Fruit fly (Drosophila melanogaster) whole organism, embryonic: Measurements from ENCODE around the gene Nak.

Experiments
- Atf-2 ChIP-seq: fragments of 200-800 bp; sonication (Bioruptor generic); optimal IDR thresholded peaks from 2 replicates; lab custom pipeline; 2016; ENCODE audit warnings: missing biosample characterization, missing genetic modification characterization
- Awh ChIP-seq: fragments of 200-800 bp; sonication (Bioruptor generic); IDR thresholded peaks from 2 replicates; pipeline ENCODE4, ENCODE4 v1.3.6; 2022; ENCODE audit warnings: missing biosample characterization, missing genetic modification characterization
- Blimp-1 ChIP-seq: fragments of 200-800 bp; sonication (Bioruptor generic); optimal IDR thresholded peaks from 3 replicates; lab custom pipeline; 2018; ENCODE audit warnings: missing biosample characterization, missing genetic modification characterization, mild to moderate bottlenecking, moderate library complexity, missing genetic modification reagents
- BtbVII ChIP-seq: fragments of 200-800 bp; sonication (Bioruptor generic); optimal IDR thresholded peaks from 3 replicates; lab custom pipeline; 2017; ENCODE audit warnings: missing biosample characterization, mild to moderate bottlenecking, missing genetic modification characterization
- CG11093 ChIP-seq: fragments of 200-800 bp; sonication (Bioruptor generic); IDR thresholded peaks from 3 replicates; pipeline ENCODE4 v1.3.6; 2022; ENCODE audit warnings: missing biosample characterization, missing genetic modification characterization
- CG11456 ChIP-seq: fragments of 200-800 bp; sonication (Bioruptor generic); IDR thresholded peaks from 3 replicates; pipeline ENCODE4 v1.3.6; 2022; ENCODE audit warnings: missing biosample characterization, missing genetic modification characterization
- CG11695 ChIP-seq: fragments of 200-800 bp; sonication (Bioruptor generic); IDR thresholded peaks from 3 replicates; pipeline ENCODE4 v1.3.6; 2022; ENCODE audit warnings: missing biosample characterization, missing genetic modification characterization
- CG11696 ChIP-seq: fragments of 200-800 bp; sonication (Bioruptor generic); IDR thresholded peaks from 2 replicates; pipeline ENCODE4 v1.3.6; 2022; ENCODE audit warnings: missing biosample characterization, missing genetic modification characterization
- CG12071 ChIP-seq: fragments of 200-800 bp; sonication (Bioruptor generic); optimal IDR thresholded peaks from 3 replicates; lab custom pipeline; 2018; ENCODE audit warnings: missing biosample characterization, mild to moderate bottlenecking, missing genetic modification characterization
- CG15696 ChIP-seq: fragments of 200-800 bp; sonication (Bioruptor generic); optimal IDR thresholded peaks from 2 replicates; lab custom pipeline; 2019; ENCODE audit warnings: missing biosample characterization, mild to moderate bottlenecking, missing genetic modification characterization, moderate library complexity
- CG17802 ChIP-seq: fragments of 200-800 bp; sonication (Bioruptor generic); optimal IDR thresholded peaks from 2 replicates; lab custom pipeline; 2018; ENCODE audit warnings: missing biosample characterization, mild to moderate bottlenecking, missing genetic modification characterization, moderate library complexity
- CG2120 ChIP-seq: fragments of 200-800 bp; sonication (Bioruptor generic); optimal IDR thresholded peaks from 3 replicates; lab custom pipeline; 2016; ENCODE audit warnings: missing biosample characterization, missing genetic modification characterization
- CG31224 ChIP-seq: fragments of 200-800 bp; sonication (Bioruptor generic); IDR thresholded peaks from 2 replicates; pipeline ENCODE4 v1.3.6; 2022; ENCODE audit warnings: missing biosample characterization, missing genetic modification characterization
- CG6791 ChIP-seq: fragments of 200-800 bp; sonication (Bioruptor generic); IDR thresholded peaks from 3 replicates; pipeline ENCODE4 v1.3.6; 2022; ENCODE audit warnings: missing biosample characterization, missing genetic modification characterization; ENCODE audit not compliant: partially characterized antibody
- CG6854 ChIP-seq: fragments of 200-800 bp; sonication (Bioruptor generic); optimal IDR thresholded peaks from 3 replicates; lab custom pipeline; 2017; ENCODE audit warnings: missing biosample characterization, mild to moderate bottlenecking, missing genetic modification characterization
- CG7271 ChIP-seq: fragments of 200-800 bp; sonication (Bioruptor generic); optimal IDR thresholded peaks from 2 replicates; lab custom pipeline; 2018; ENCODE audit warnings: missing biosample characterization, mild to moderate bottlenecking, missing genetic modification characterization, moderate library complexity
- CG8290 ChIP-seq, 3 experiments: fragments of 200-800 bp; sonication (Bioruptor generic); optimal IDR thresholded peaks; 2 replicates each; lab custom pipeline; 2016 to 2019; ENCODE audit warnings: missing biosample characterization in 3 of 3, missing genetic modification characterization in 3 of 3, mild to moderate bottlenecking in 2 of 3, moderate library complexity in 1 of 3
- CG9437 ChIP-seq: fragments of 200-800 bp; sonication (Bioruptor generic); optimal IDR thresholded peaks from 2 replicates; lab custom pipeline; 2018; ENCODE audit warnings: missing biosample characterization, mild to moderate bottlenecking, missing genetic modification characterization
- D19A ChIP-seq: fragments of 200-800 bp; optimal IDR thresholded peaks from 3 replicates; lab custom pipeline; 2019; ENCODE audit warnings: missing biosample characterization, mild to moderate bottlenecking, missing genetic modification characterization, moderate library complexity
- Deaf1 ChIP-seq: fragments of 200-800 bp; optimal IDR thresholded peaks from 3 replicates; lab custom pipeline; 2019; ENCODE audit warnings: missing biosample characterization, mild to moderate bottlenecking, missing genetic modification characterization, moderate library complexity
- Dek ChIP-seq: fragments of 200-800 bp; sonication (Bioruptor generic); optimal IDR thresholded peaks from 3 replicates; lab custom pipeline; 2019; ENCODE audit warnings: missing biosample characterization, mild to moderate bottlenecking, missing genetic modification characterization, moderate library complexity
- Dp ChIP-seq: fragments of 200-800 bp; sonication (Bioruptor generic); optimal IDR thresholded peaks from 2 replicates; lab custom pipeline; 2018; ENCODE audit warnings: missing biosample characterization, mild to moderate bottlenecking, missing genetic modification characterization, moderate library complexity
- HmgZ ChIP-seq: fragments of 200-800 bp; sonication (Bioruptor generic); optimal IDR thresholded peaks from 2 replicates; lab custom pipeline; 2018; ENCODE audit warnings: missing biosample characterization, mild to moderate bottlenecking, missing genetic modification characterization
- NK7.1 ChIP-seq: fragments of 200-800 bp; sonication (Bioruptor generic); optimal IDR thresholded peaks from 3 replicates; lab custom pipeline; 2016; ENCODE audit warnings: missing biosample characterization, missing genetic modification characterization
- Neu2 ChIP-seq: fragments of 200-800 bp; sonication (Bioruptor generic); optimal IDR thresholded peaks from 3 replicates; lab custom pipeline; 2016; ENCODE audit warnings: missing biosample characterization, missing genetic modification characterization, borderline replicate concordance
- Oli ChIP-seq: fragments of 200-800 bp; sonication (Bioruptor generic); optimal IDR thresholded peaks from 2 replicates; lab custom pipeline; 2018; ENCODE audit warnings: missing biosample characterization, mild to moderate bottlenecking, missing genetic modification characterization, moderate library complexity
- Sox100B ChIP-seq: fragments of 200-800 bp; sonication (Bioruptor generic); optimal IDR thresholded peaks from 3 replicates; lab custom pipeline; 2018; ENCODE audit warnings: missing biosample characterization, mild to moderate bottlenecking, missing genetic modification characterization
- Sry-β ChIP-seq: fragments of 200-800 bp; sonication (Bioruptor generic); optimal IDR thresholded peaks from 2 replicates; lab custom pipeline; 2018; ENCODE audit warnings: missing biosample characterization, mild to moderate bottlenecking, missing genetic modification characterization, moderate library complexity
- Ssrp ChIP-seq: fragments of 200-800 bp; sonication (Bioruptor generic); optimal IDR thresholded peaks from 2 replicates; lab custom pipeline; 2018; ENCODE audit warnings: missing biosample characterization, mild to moderate bottlenecking, missing genetic modification characterization, moderate library complexity
- TFAM ChIP-seq: fragments of 200-800 bp; sonication (Bioruptor generic); optimal IDR thresholded peaks from 2 replicates; lab custom pipeline; 2017; ENCODE audit warnings: missing biosample characterization, missing genetic modification characterization, inconsistent platforms
- Xrp1 ChIP-seq: fragments of 200-800 bp; sonication (Bioruptor generic); IDR thresholded peaks from 2 replicates; pipeline ENCODE4 v1.3.6; 2022; ENCODE audit warnings: missing biosample characterization, missing genetic modification characterization
- YL-1 ChIP-seq: fragments of 200-800 bp; sonication (Bioruptor generic); optimal IDR thresholded peaks from 3 replicates; lab custom pipeline; 2017; ENCODE audit warnings: missing biosample characterization, mild to moderate bottlenecking, missing genetic modification characterization
- al ChIP-seq: fragments of 200-800 bp; sonication (Bioruptor generic); IDR thresholded peaks from 2 replicates; pipeline ENCODE4 v1.3.6; 2022; ENCODE audit warnings: missing biosample characterization, missing genetic modification characterization
- az2 ChIP-seq: fragments of 200-800 bp; sonication (Bioruptor generic); optimal IDR thresholded peaks from 3 replicates; lab custom pipeline; 2016; ENCODE audit warnings: missing biosample characterization, missing genetic modification characterization
- btn ChIP-seq: fragments of 200-800 bp; sonication (Bioruptor generic); optimal IDR thresholded peaks from 2 replicates; lab custom pipeline; 2016; ENCODE audit warnings: missing biosample characterization, missing genetic modification characterization
- corto ChIP-seq: fragments of 200-800 bp; sonication (Bioruptor generic); optimal IDR thresholded peaks from 2 replicates; lab custom pipeline; 2016; ENCODE audit warnings: missing biosample characterization, mild to moderate bottlenecking, missing genetic modification characterization, moderate library complexity
- crp ChIP-seq, 2 experiments: fragments of 200-800 bp; sonication (Bioruptor generic); optimal IDR thresholded peaks; 2 replicates in 1 of 2; 3 replicates in 1 of 2; lab custom pipeline; 2017; ENCODE audit warnings: missing biosample characterization in 2 of 2, missing genetic modification characterization in 2 of 2, mild to moderate bottlenecking in 1 of 2, moderate library complexity in 1 of 2
- gcm ChIP-seq: fragments of 200-800 bp; sonication (Bioruptor generic); optimal IDR thresholded peaks from 2 replicates; lab custom pipeline; 2019; ENCODE audit warnings: missing biosample characterization, mild to moderate bottlenecking, missing genetic modification characterization, moderate library complexity
- pan ChIP-seq, 4 experiments: fragments of >200 bp in 3 of 4; fragments of 200-800 bp in 1 of 4; sonication (Bioruptor generic) in 1 of 4; optimal IDR thresholded peaks in 3 of 4; IDR thresholded peaks in 1 of 4; 2 replicates each; pipeline versions ENCODE4 v1.3.6 to Lab custom; 2017 to 2022; ENCODE audit warnings: missing biosample characterization in 2 of 4, missing genetic modification characterization in 2 of 4, mixed read lengths in 1 of 4
- prd ChIP-seq, 3 experiments: fragments of >200 bp in 2 of 3; fragments of 200-800 bp in 1 of 3; sonication (Bioruptor generic) in 1 of 3; optimal IDR thresholded peaks in 2 of 3; IDR thresholded peaks in 1 of 3; 2 replicates in 2 of 3; 3 replicates in 1 of 3; pipeline versions ENCODE4 v1.3.6 to Lab custom; 2017 to 2022; ENCODE audit warnings: missing biosample characterization in 1 of 3, missing genetic modification characterization in 1 of 3
- row ChIP-seq: fragments of 200-800 bp; sonication (Bioruptor generic); IDR thresholded peaks from 3 replicates; pipeline ENCODE4 v1.3.6; 2022; ENCODE audit warnings: missing biosample characterization, missing genetic modification characterization
- salm ChIP-seq: fragments of 200-800 bp; sonication (Bioruptor generic); optimal IDR thresholded peaks from 2 replicates; lab custom pipeline; 2018; ENCODE audit warnings: missing biosample characterization, mild to moderate bottlenecking, missing genetic modification characterization
- tll ChIP-seq, 2 experiments: fragments of 200-800 bp in 1 of 2; fragments of >200 bp in 1 of 2; sonication (Bioruptor generic) in 1 of 2; optimal IDR thresholded peaks; 2 replicates each; lab custom pipeline; 2017 to 2019; ENCODE audit warnings: missing biosample characterization in 2 of 2, missing genetic modification characterization in 2 of 2, mild to moderate bottlenecking in 1 of 2, moderate library complexity in 1 of 2
- toy ChIP-seq: fragments of 200-800 bp; sonication (Bioruptor generic); IDR thresholded peaks from 2 replicates; pipeline ENCODE4 v1.3.6; 2022; ENCODE audit warnings: missing biosample characterization, missing genetic modification characterization
- trh ChIP-seq: fragments of 200-800 bp; sonication (Bioruptor generic); optimal IDR thresholded peaks from 2 replicates; lab custom pipeline; 2016; ENCODE audit warnings: missing biosample characterization, missing genetic modification characterization
- z ChIP-seq: fragments of 200-800 bp; sonication (Bioruptor generic); IDR thresholded peaks from 3 replicates; pipeline ENCODE4 v1.3.6; 2022; ENCODE audit warnings: missing biosample characterization, missing genetic modification characterization

Nak gene

dm6 chr2L:19011895-19012645 lies 43.5 kb upstream of the Nak start (continued):
- peak; percentile 65 for TF ChIP-seq CG9437
- no peak for TF ChIP-seq CG7271 (tag; lab: Kevin White, UChicago)
- TF ChIP-seq az2 (GFP tag; lab: Kevin White, UChicago) = peak; percentile 72
- TF ChIP-seq CG17802 (tag; lab: Kevin White, UChicago) = peak; percentile 27
- peak; percentile 15 for TF ChIP-seq btn (GFP tag; lab: Kevin White, UChicago)
- TF ChIP-seq salm (tag; lab: Kevin White, UChicago) = peak; percentile 51
- peak; percentile 19 for TF ChIP-seq gcm
- peak; percentile 69 for TF ChIP-seq D19A
- TF ChIP-seq Awh (GFP tag; lab: Robert Waterston, UW) = peak; percentile 76
- TF ChIP-seq HmgZ = peak; percentile 68
- peak; percentile 77 for TF ChIP-seq Dek (tag; lab: Kevin White, UChicago)
- no peak for TF ChIP-seq Sry-β (GFP tag; lab: Kevin White, UChicago)
- no peak for TF ChIP-seq CG15696 (tag; lab: Kevin White, UChicago)
- no peak for TF ChIP-seq prd (optimal IDR thresholded peaks at IDR 0.05; lab: Kevin White, UChicago)
- TF ChIP-seq prd (GFP tag; IDR thresholded peaks at IDR 0.05; lab: Robert Waterston, UW) = peak; percentile 92
- TF ChIP-seq z (GFP tag; lab: Robert Waterston, UW) = no peak
- peak; percentile 95 for TF ChIP-seq row (GFP tag; lab: Robert Waterston, UW)
- peak; percentile 56 for TF ChIP-seq NK7.1 (GFP tag; lab: Kevin White, UChicago)
- TF ChIP-seq Neu2 (GFP tag; lab: Kevin White, UChicago) = no peak
- peak; percentile 74 for TF ChIP-seq CG12071 (GFP tag; lab: Kevin White, UChicago)
- TF ChIP-seq al (GFP tag; lab: Robert Waterston, UW) = peak; percentile 70
- TF ChIP-seq Ssrp (tag; lab: Kevin White, UChicago) = peak; percentile 73
- TF ChIP-seq crp (GFP tag; optimal IDR thresholded peaks at IDR 0.05; lab: Kevin White, UChicago) = peak in 1 of 2 experiments; percentile 24
- TF ChIP-seq YL-1 = no peak
- 0 out of 2 replicates have a peak, but pooled peaks have one; percentile 44 for TF ChIP-seq toy (GFP tag; lab: Robert Waterston, UW)
- TF ChIP-seq BtbVII (GFP tag; lab: Kevin White, UChicago) = peak; percentile 78
- peak; percentile 67 for TF ChIP-seq Blimp-1 (GFP tag; lab: Kevin White, UChicago)
- no peak for TF ChIP-seq Dp (GFP tag; lab: Kevin White, UChicago)
- peak; percentile 45 for TF ChIP-seq corto
- TF ChIP-seq CG31224 (GFP tag; lab: Robert Waterston, UW) = peak; percentile 70
- no peak for TF ChIP-seq trh (GFP tag; lab: Kevin White, UChicago)
- TF ChIP-seq Oli = peak; percentile 84
- TF ChIP-seq CG8290 (GFP tag; optimal IDR thresholded peaks at IDR 0.05; lab: Kevin White, UChicago) = no peak
- peak in 1 of 2 experiments; percentile 93 for TF ChIP-seq CG8290 (tag; optimal IDR thresholded peaks at IDR 0.05; lab: Kevin White, UChicago)
- TF ChIP-seq CG11696 (GFP tag; lab: Robert Waterston, UW) = 0 out of 2 replicates have a peak, but pooled peaks have one; percentile 32
- peak; percentile 84 for TF ChIP-seq CG11093 (GFP tag; lab: Robert Waterston, UW)
- TF ChIP-seq CG6791 (GFP tag; lab: Robert Waterston, UW) = no peak
- no peak for TF ChIP-seq pan (optimal IDR thresholded peaks at IDR 0.05; lab: Kevin White, UChicago)
- TF ChIP-seq pan (GFP tag; optimal IDR thresholded peaks at IDR 0.05 in 1 of 2, IDR thresholded peaks at IDR 0.05 in 1 of 2) = peak in 1 of 2 experiments; percentile 89
- TF ChIP-seq Xrp1 (GFP tag; lab: Robert Waterston, UW) = peak; percentile 84
- TF ChIP-seq Atf-2 (GFP tag; lab: Kevin White, UChicago) = peak; percentile 76
- TF ChIP-seq CG11456 = peak; percentile 85
- TF ChIP-seq CG2120 = peak; percentile 94
- TF ChIP-seq Deaf1 (tag; lab: Kevin White, UChicago) = peak; percentile 81
- peak; percentile 18 for TF ChIP-seq CG6854 (GFP tag; lab: Kevin White, UChicago)
- TF ChIP-seq CG11695 (GFP tag; lab: Robert Waterston, UW) = peak; percentile 75
- no peak for TF ChIP-seq TFAM (GFP tag; lab: Kevin White, UChicago)
- TF ChIP-seq Sox100B = peak; percentile 66
- no peak for TF ChIP-seq tll (GFP tag; optimal IDR thresholded peaks at IDR 0.05; lab: Kevin White, UChicago)
